Worm (Caenorhabditis elegans) whole organism, L4 larva: ENCODE results near the gene clec-82.
"Not testable (repeated sequence)": the region's sequence is repeated elsewhere in the genome, so short reads cannot be mapped to it uniquely, and the experiment has no call there.

Experiments used
- F44E2.7 ChIP-seq: fragments of 200-800 bp; sonication (Bioruptor generic); IDR thresholded peaks from 2 replicates; pipeline ENCODE4 v2.1.2; 2022; ENCODE audit warnings: missing genetic modification characterization, missing compliant biosample characterization
- F49E8.2 ChIP-seq: sonication (generic microtip); optimal IDR thresholded peaks from 2 replicates; lab custom pipeline; 2016; ENCODE audit warnings: missing compliant biosample characterization, mild to moderate bottlenecking, missing genetic modification characterization, borderline replicate concordance
- R02D3.7 ChIP-seq: fragments of 150-350 bp; sonication (generic microtip); optimal IDR thresholded peaks from 3 replicates; lab custom pipeline; 2014; ENCODE audit warnings: missing biosample characterization, missing genetic modification characterization
- T26A8.4 ChIP-seq: fragments of 200-800 bp; sonication (Bioruptor generic); IDR thresholded peaks from 2 replicates; pipeline ENCODE4 v1.3.6; 2022; ENCODE audit warnings: missing genetic modification characterization, missing compliant biosample characterization
- Y105C5A.15 ChIP-seq: fragments of 200-800 bp; sonication (Bioruptor generic); IDR thresholded peaks from 2 replicates; pipeline ENCODE4 v1.3.6; 2022; ENCODE audit warnings: missing genetic modification characterization, missing compliant biosample characterization
- Y48G9A.11 ChIP-seq: fragments of 200-800 bp; sonication (Bioruptor generic); IDR thresholded peaks from 2 replicates; pipeline ENCODE4 v1.3.6; 2022; ENCODE audit warnings: missing genetic modification reagents, missing genetic modification characterization, missing compliant biosample characterization
- Y5F2A.4 ChIP-seq: fragments of 200-800 bp; sonication (Bioruptor generic); optimal IDR thresholded peaks from 2 replicates; lab custom pipeline; 2018; ENCODE audit warnings: mild to moderate bottlenecking, missing genetic modification characterization, missing compliant biosample characterization
- Y75B8A.6 ChIP-seq: fragments of 200-800 bp; sonication (Bioruptor generic); IDR thresholded peaks from 2 replicates; pipeline ENCODE4 v1.3.6; 2022; ENCODE audit warnings: missing genetic modification reagents, missing genetic modification characterization, missing compliant biosample characterization
- ZK546.5 ChIP-seq, 2 experiments: sonication (generic microtip); optimal IDR thresholded peaks; 2 replicates each; lab custom pipeline; 2017; ENCODE audit warnings: missing biosample characterization in 2 of 2, missing genetic modification characterization in 2 of 2
- aha-1 ChIP-seq: fragments of 150-350 bp; peaks from one replicate; lab custom pipeline; 2014; ENCODE audit warnings: missing biosample characterization, missing genetic modification characterization
- aly-2 ChIP-seq: sonication (generic microtip); optimal IDR thresholded peaks from 2 replicates; lab custom pipeline; 2018; ENCODE audit warnings: missing biosample characterization, missing genetic modification characterization
- arid-1 ChIP-seq: fragments of 200-800 bp; sonication (Bioruptor generic); conservative IDR thresholded peaks from 2 replicates; pipeline ENCODE4 v1.3.6; 2022; ENCODE audit warnings: missing genetic modification reagents, missing genetic modification characterization, missing compliant biosample characterization
- ceh-20 ChIP-seq: fragments of 200-800 bp; sonication (Bioruptor generic); IDR thresholded peaks from 2 replicates; pipeline ENCODE4 v1.3.6; 2022; ENCODE audit warnings: missing genetic modification reagents, missing genetic modification characterization, missing compliant biosample characterization
- ceh-44 ChIP-seq: fragments of 200-800 bp; sonication (Bioruptor generic); IDR thresholded peaks from 2 replicates; pipeline ENCODE4 v1.3.6; 2022; ENCODE audit warnings: missing genetic modification reagents, missing genetic modification characterization, missing compliant biosample characterization
- ctbp-1 ChIP-seq: fragments of 200-800 bp; sonication (Bioruptor generic); IDR thresholded peaks from 2 replicates; pipeline ENCODE4 v1.3.6; 2022; ENCODE audit warnings: missing genetic modification reagents, missing genetic modification characterization, missing compliant biosample characterization
- daf-12 ChIP-seq: fragments of 150-350 bp; optimal IDR thresholded peaks from 2 replicates; lab custom pipeline; 2014; ENCODE audit warnings: missing biosample characterization, missing genetic modification reagents, missing genetic modification characterization
- daf-16 ChIP-seq, 3 experiments: sonication (generic microtip); optimal IDR thresholded peaks; 2 replicates each; lab custom pipeline; 2016 to 2017; ENCODE audit warnings: missing genetic modification characterization in 3 of 3, missing genetic modification reagents in 3 of 3, mild to moderate bottlenecking in 2 of 3, missing compliant biosample characterization in 2 of 3, missing biosample characterization in 1 of 3, moderate library complexity in 1 of 3
- dmd-6 ChIP-seq: fragments of 200-800 bp; sonication (Bioruptor generic); IDR thresholded peaks from 2 replicates; pipeline ENCODE4 v1.3.6; 2022; ENCODE audit warnings: missing genetic modification reagents, missing genetic modification characterization, missing compliant biosample characterization
- dmd-8 ChIP-seq: fragments of 200-800 bp; sonication (Bioruptor generic); IDR thresholded peaks from 2 replicates; pipeline ENCODE4 v1.3.6; 2022; ENCODE audit warnings: missing genetic modification characterization, missing compliant biosample characterization
- dve-1 ChIP-seq: sonication (generic microtip); optimal IDR thresholded peaks from 2 replicates; lab custom pipeline; 2017; ENCODE audit warnings: antibody characterized with exemption, mild to moderate bottlenecking, missing genetic modification characterization, missing compliant biosample characterization; ENCODE audit not compliant: insufficient read depth
- hlh-30 ChIP-seq: sonication (generic microtip); optimal IDR thresholded peaks from 2 replicates; lab custom pipeline; 2017; ENCODE audit warnings: antibody characterized with exemption, mild to moderate bottlenecking, missing genetic modification characterization, missing compliant biosample characterization; ENCODE audit not compliant: insufficient read depth
- hmg-1.1 ChIP-seq: fragments of 200-800 bp; sonication (Bioruptor generic); IDR thresholded peaks from 2 replicates; pipeline ENCODE4 v1.3.6; 2022; ENCODE audit warnings: missing genetic modification reagents, missing genetic modification characterization, missing compliant biosample characterization
- lim-7 ChIP-seq: fragments of 200-800 bp; sonication (Bioruptor generic); IDR thresholded peaks from 2 replicates; pipeline ENCODE4 v1.3.6; 2022; ENCODE audit warnings: missing genetic modification characterization, missing compliant biosample characterization
- lin-1 ChIP-seq: fragments of 200-800 bp; sonication (Bioruptor generic); IDR thresholded peaks from 2 replicates; pipeline ENCODE4 v1.3.6; 2022; ENCODE audit warnings: missing genetic modification reagents, missing genetic modification characterization, missing compliant biosample characterization
- lir-3 ChIP-seq: sonication (generic microtip); optimal IDR thresholded peaks from 2 replicates; lab custom pipeline; 2016; ENCODE audit warnings: mild to moderate bottlenecking, missing genetic modification characterization, missing compliant biosample characterization
- madf-5 ChIP-seq, 2 experiments: fragments of 200-800 bp; sonication (Bioruptor generic); IDR thresholded peaks; 2 replicates each; pipeline ENCODE4 v1.3.6; 2022; ENCODE audit warnings: missing compliant biosample characterization in 2 of 2, missing genetic modification characterization in 2 of 2
- madf-9 ChIP-seq: fragments of 200-800 bp; sonication (Bioruptor generic); conservative IDR thresholded peaks from 2 replicates; pipeline ENCODE4 v1.3.6; 2022; ENCODE audit warnings: missing genetic modification reagents, missing genetic modification characterization, missing compliant biosample characterization
- mes-2 ChIP-seq: sonication (generic microtip); optimal IDR thresholded peaks from 2 replicates; lab custom pipeline; 2016; ENCODE audit warnings: missing genotype, mild to moderate bottlenecking, missing genetic modification characterization, missing compliant biosample characterization; ENCODE audit not compliant: poor library complexity, severe bottlenecking
- nhr-111 ChIP-seq: fragments of 200-800 bp; sonication (Bioruptor generic); optimal IDR thresholded peaks from 2 replicates; lab custom pipeline; 2018; ENCODE audit warnings: mild to moderate bottlenecking, missing genetic modification characterization, missing compliant biosample characterization
- nhr-237 ChIP-seq: sonication (generic microtip); optimal IDR thresholded peaks from 2 replicates; lab custom pipeline; 2017; ENCODE audit warnings: missing biosample characterization, missing genetic modification characterization
- nhr-28 ChIP-seq: fragments of 150-350 bp; optimal IDR thresholded peaks from 2 replicates; lab custom pipeline; 2014; ENCODE audit warnings: missing biosample characterization, missing genetic modification characterization
- nhr-42 ChIP-seq: fragments of 200-800 bp; sonication (Bioruptor generic); IDR thresholded peaks from 2 replicates; pipeline ENCODE4 v1.3.6; 2022; ENCODE audit warnings: missing genetic modification characterization, missing compliant biosample characterization
- pha-4 ChIP-seq, 2 experiments: fragments of 150-350 bp in 1 of 2; fragments of 200-800 bp in 1 of 2; sonication (Bioruptor generic) in 1 of 2; IDR thresholded peaks in 1 of 2; optimal IDR thresholded peaks in 1 of 2; 2 replicates each; pipeline versions ENCODE4 v1.3.6 to Lab custom; 2014 to 2022; ENCODE audit warnings: missing genetic modification characterization in 2 of 2, missing genetic modification reagents in 2 of 2, missing biosample characterization in 1 of 2, missing compliant biosample characterization in 1 of 2
- php-3 ChIP-seq: fragments of 200-800 bp; sonication (Bioruptor generic); IDR thresholded peaks from 2 replicates; pipeline ENCODE4 v1.3.6; 2022; ENCODE audit warnings: missing genetic modification reagents, missing genetic modification characterization, missing compliant biosample characterization
- saeg-2 ChIP-seq: fragments of 200-800 bp; sonication (Bioruptor generic); IDR thresholded peaks from 2 replicates; pipeline ENCODE4 v1.3.6; 2022; ENCODE audit warnings: missing genetic modification reagents, missing genetic modification characterization, missing compliant biosample characterization
- set-16 ChIP-seq: fragments of 200-800 bp; sonication (Bioruptor generic); IDR thresholded peaks from 2 replicates; pipeline ENCODE4 v1.3.6; 2022; ENCODE audit warnings: missing genetic modification reagents, missing genetic modification characterization, missing compliant biosample characterization
- snpc-1.2 ChIP-seq: fragments of 200-800 bp; sonication (Bioruptor generic); IDR thresholded peaks from 2 replicates; pipeline ENCODE4 v1.3.6; 2022; ENCODE audit warnings: missing genetic modification reagents, missing genetic modification characterization, missing compliant biosample characterization
- spr-1 ChIP-seq: sonication (generic microtip); optimal IDR thresholded peaks from 2 replicates; lab custom pipeline; 2016; ENCODE audit warnings: mild to moderate bottlenecking, missing genetic modification characterization, missing compliant biosample characterization
- vab-7 ChIP-seq: fragments of 200-800 bp; sonication (Bioruptor generic); IDR thresholded peaks from 2 replicates; pipeline ENCODE4 v1.3.6; 2022; ENCODE audit warnings: missing genetic modification reagents, missing genetic modification characterization, missing compliant biosample characterization
- zag-1 ChIP-seq: fragments of 150-350 bp; optimal IDR thresholded peaks from 2 replicates; lab custom pipeline; 2014; ENCODE audit warnings: missing biosample characterization, missing genetic modification characterization
- zfp-3 ChIP-seq: fragments of 200-800 bp; sonication (Bioruptor generic); conservative IDR thresholded peaks from 2 replicates; pipeline ENCODE4 v1.3.6; 2022; ENCODE audit warnings: missing genetic modification reagents, missing genetic modification characterization, missing compliant biosample characterization
- ztf-11 ChIP-seq: fragments of 150-350 bp; optimal IDR thresholded peaks from 2 replicates; lab custom pipeline; 2014; ENCODE audit warnings: missing biosample characterization, missing genetic modification characterization

The clec-82 gene

ce11 chrIV:2801004-2801403 lies 34.5 kb upstream of the clec-82 start (continued):
- peak; percentile 20 for TF ChIP-seq Y5F2A.4 (GFP tag; lab: Kevin White, UChicago)
- TF ChIP-seq nhr-111 = no peak
- TF ChIP-seq dve-1 (tag; lab: Kevin White, UChicago) = peak; percentile 66
- TF ChIP-seq dmd-6 (GFP tag; lab: Robert Waterston, UW) = peak; percentile 36; the same call in 1 of the 2 replicates
- TF ChIP-seq ZK546.5 (tag; optimal IDR thresholded peaks at IDR 0.05; lab: Kevin White, UChicago) = no peak
- TF ChIP-seq spr-1 (tag; lab: Kevin White, UChicago) = peak; percentile 26
- no peak; the same call in 1 of the 2 replicates for TF ChIP-seq set-16 (GFP tag; lab: Robert Waterston, UW)
- peak; percentile 23 for TF ChIP-seq F49E8.2 (tag; lab: Kevin White, UChicago)
- TF ChIP-seq pha-4 (GFP tag; IDR thresholded peaks at IDR 0.05; lab: Robert Waterston, UW) = peak; percentile 75
- no peak for TF ChIP-seq pha-4 (tag; optimal IDR thresholded peaks at IDR 0.05; lab: Kevin White, UChicago)
- TF ChIP-seq mes-2 (tag; lab: Kevin White, UChicago) = peak; percentile 61
- TF ChIP-seq nhr-42 (GFP tag; lab: Robert Waterston, UW) = no peak
- peak; percentile 81 for TF ChIP-seq hlh-30 (tag; lab: Kevin White, UChicago)
- TF ChIP-seq ceh-20 (GFP tag; lab: Robert Waterston, UW) = peak; percentile 29; the same call in 1 of the 2 replicates

- TF ChIP-seq nhr-237 (tag; lab: Kevin White, UChicago); zag-1 (tag; lab: Kevin White, UChicago); snpc-1.2 (GFP tag; lab: Robert Waterston, UW): not testable (repeated sequence)
Observed at ce11 chrIV:2801558-2801957, 33.9 kb upstream of the clec-82 start, which contains the start of gene Y54G2A.44. Gene Y54G2A.44 (plus strand): TSS chrIV:2801858.

- TF ChIP-seq hlh-30 (tag; lab: Kevin White, UChicago) = peak; percentile 42
- peak; percentile 12 for TF ChIP-seq aly-2 (tag; lab: Kevin White, UChicago)
- TF ChIP-seq lim-7 = peak; percentile 83
- TF ChIP-seq mes-2 (tag; lab: Kevin White, UChicago) = peak; percentile 54
- no peak for TF ChIP-seq ztf-11 (tag; lab: Kevin White, UChicago)
- no peak for TF ChIP-seq zfp-3 (GFP tag; lab: Robert Waterston, UW)
- peak; percentile 68; the same call in 1 of the 2 replicates for TF ChIP-seq madf-9 (GFP tag; lab: Robert Waterston, UW)
- TF ChIP-seq lir-3 = no peak
- 0 out of 2 replicates have a peak, but pooled peaks have one; percentile 25 for TF ChIP-seq Y75B8A.6 (GFP tag; lab: Robert Waterston, UW)
- 0 out of 4 replicates have a peak, but pooled peaks of 1 of the 2 experiments have one; percentile 51 for TF ChIP-seq madf-5 (GFP tag; IDR thresholded peaks at IDR 0.05; lab: Robert Waterston, UW)
- no peak for TF ChIP-seq lin-1 (GFP tag; lab: Robert Waterston, UW)
- TF ChIP-seq R02D3.7 (tag; lab: Kevin White, UChicago) = no peak
- TF ChIP-seq aha-1 (tag; lab: Kevin White, UChicago) = peak; percentile 95
- peak; percentile 67; the same call in 1 of the 2 replicates for TF ChIP-seq dmd-8 (GFP tag; lab: Robert Waterston, UW)
- peak in 1 of 2 experiments; percentile 69 for TF ChIP-seq daf-16 (GFP tag; optimal IDR thresholded peaks at IDR 0.05; lab: Kevin White, UChicago)
- TF ChIP-seq daf-16 (tag; optimal IDR thresholded peaks at IDR 0.05; lab: Kevin White, UChicago) = peak; percentile 27
- peak; percentile 48; the same call in 1 of the 2 replicates for TF ChIP-seq arid-1 (GFP tag; lab: Robert Waterston, UW)
- TF ChIP-seq dmd-6 (GFP tag; lab: Robert Waterston, UW) = peak; percentile 28; the same call in 1 of the 2 replicates
- TF ChIP-seq php-3 = 0 out of 2 replicates have a peak, but pooled peaks have one; percentile 7
- TF ChIP-seq T26A8.4 (GFP tag; lab: Robert Waterston, UW) = peak; percentile 41
- TF ChIP-seq hmg-1.1 (GFP tag; lab: Robert Waterston, UW) = peak; percentile 51; the same call in 1 of the 2 replicates
- no peak for TF ChIP-seq nhr-28 (tag; lab: Kevin White, UChicago)
- TF ChIP-seq Y105C5A.15 (GFP tag; lab: Robert Waterston, UW) = no peak
- TF ChIP-seq ctbp-1 (GFP tag; lab: Robert Waterston, UW) = peak; percentile 52; the same call in 1 of the 2 replicates
- 0 out of 2 replicates have a peak, but pooled peaks have one; percentile 23 for TF ChIP-seq F44E2.7 (GFP tag; lab: Robert Waterston, UW)
- TF ChIP-seq dve-1 (tag; lab: Kevin White, UChicago) = peak; percentile 13
- peak; percentile 75 for TF ChIP-seq Y48G9A.11
- TF ChIP-seq Y5F2A.4 (GFP tag; lab: Kevin White, UChicago) = peak; percentile 48
- no peak for TF ChIP-seq ZK546.5 (tag; optimal IDR thresholded peaks at IDR 0.05; lab: Kevin White, UChicago)
- TF ChIP-seq saeg-2 = no peak
- peak; percentile 52; the same call in 1 of the 2 replicates for TF ChIP-seq snpc-1.2 (GFP tag; lab: Robert Waterston, UW)
- peak; percentile 65; the same call in 1 of the 2 replicates for TF ChIP-seq ceh-44 (GFP tag; lab: Robert Waterston, UW)
- TF ChIP-seq nhr-42 (GFP tag; lab: Robert Waterston, UW) = no peak
- TF ChIP-seq daf-12 = no peak
- TF ChIP-seq spr-1 (tag; lab: Kevin White, UChicago) = peak; percentile 28
- TF ChIP-seq vab-7 = peak; percentile 86
Observed at ce11 chrIV:2802193-2802592, 33.3 kb upstream of the clec-82 start.
